Fruit fly (Drosophila melanogaster) whole organism, wandering third instar larva: ENCODE results near the gene CG31926.

Source experiments
- Abd-B ChIP-seq: fragments of >200 bp; optimal IDR thresholded peaks from 2 replicates; lab custom pipeline; 2017; ENCODE audit warnings: missing biosample characterization, missing genetic modification characterization
- CG9705 ChIP-seq: fragments of 200-800 bp; sonication (Bioruptor generic); optimal IDR thresholded peaks from 2 replicates; lab custom pipeline; 2018; ENCODE audit warnings: missing biosample characterization, mild to moderate bottlenecking, missing genetic modification characterization
- Dfd ChIP-seq: fragments of >200 bp; optimal IDR thresholded peaks from 2 replicates; lab custom pipeline; 2017; ENCODE audit warnings: missing biosample characterization, missing genetic modification characterization
- HLH106 ChIP-seq: fragments of 200-800 bp; optimal IDR thresholded peaks from 3 replicates; lab custom pipeline; 2019; ENCODE audit warnings: missing biosample characterization, mild to moderate bottlenecking, missing genetic modification characterization, moderate library complexity
- Mio ChIP-seq: sonication (Bioruptor generic); optimal IDR thresholded peaks from 2 replicates; lab custom pipeline; 2016; ENCODE audit warnings: missing biosample characterization, missing genetic modification characterization
- Myc ChIP-seq: fragments of >200 bp; optimal IDR thresholded peaks from 2 replicates; lab custom pipeline; 2017
- lola ChIP-seq: fragments of >200 bp; optimal IDR thresholded peaks from 2 replicates; lab custom pipeline; 2017; ENCODE audit warnings: missing biosample characterization, missing genetic modification characterization
- rgr ChIP-seq: fragments of 200-800 bp; sonication (Bioruptor generic); optimal IDR thresholded peaks from 3 replicates; lab custom pipeline; 2016; ENCODE audit warnings: missing biosample characterization, mild to moderate bottlenecking, missing genetic modification characterization
- sv ChIP-seq: fragments of 200-800 bp; sonication (Bioruptor generic); optimal IDR thresholded peaks from 3 replicates; lab custom pipeline; 2016; ENCODE audit warnings: missing biosample characterization, missing genetic modification characterization

- TF ChIP-seq Myc (lab: Kevin White, UChicago) (no peak), CG9705 (GFP tag; lab: Kevin White, UChicago) (no peak), Mio (GFP tag; lab: Kevin White, UChicago) (no peak), HLH106 (tag; lab: Kevin White, UChicago) (no peak), Dfd (GFP tag; lab: Kevin White, UChicago) (no peak), rgr (GFP tag; lab: Kevin White, UChicago) (no peak), sv (GFP tag; lab: Kevin White, UChicago) (peak; percentile 40), lola (GFP tag; lab: Kevin White, UChicago) (no peak), Abd-B (no peak)
These were observed 33.1 kb upstream of the CG31926 start for dm6 chr2L:1462136-1462535.
